Fruit fly (Drosophila melanogaster): ENCODE measurements around the gene ScsbetaA.

The ScsbetaA gene

dm6 chr3R:8960329-8960728 lies 21.8 kb downstream of the ScsbetaA start (continued):
- TF ChIP-seq NC2β (GFP tag; optimal IDR thresholded peaks at IDR 0.05): no peak
- no peak for TF ChIP-seq Myb (GFP tag; optimal IDR thresholded peaks at IDR 0.05)
- no peak for TF ChIP-seq MTF-1 (GFP tag; optimal IDR thresholded peaks at IDR 0.05; ENCODE audit: borderline replicate concordance)
- peak; percentile 62 for TF ChIP-seq Xbp1 (GFP tag; optimal IDR thresholded peaks at IDR 0.05)
- no peak for TF ChIP-seq CG4730 (GFP tag; IDR thresholded peaks at IDR 0.05)
- no peak for TF ChIP-seq hth (optimal IDR thresholded peaks at IDR 0.05)
- peak; percentile 54 for TF ChIP-seq sisA (GFP tag; IDR thresholded peaks at IDR 0.05)
- TF ChIP-seq btn (GFP tag; optimal IDR thresholded peaks at IDR 0.05): no peak
- peak; percentile 41 for TF ChIP-seq CG12155 (GFP tag; optimal IDR thresholded peaks at IDR 0.05)
- peak; percentile 65; the same call in 1 of the 2 replicates for TF ChIP-seq stc (GFP tag; IDR thresholded peaks at IDR 0.05)
- no peak for TF ChIP-seq gro (GFP tag; optimal IDR thresholded peaks at IDR 0.05)
- TF ChIP-seq Dbx (GFP tag; IDR thresholded peaks at IDR 0.05): no peak
- TF ChIP-seq dan (GFP tag; IDR thresholded peaks at IDR 0.05): no peak
- TF ChIP-seq E2f2 (GFP tag; IDR thresholded peaks at IDR 0.05): peak; percentile 28; the same call in 1 of the 2 replicates
- peak; percentile 35 for TF ChIP-seq fd3F (GFP tag; optimal IDR thresholded peaks at IDR 0.05)
- TF ChIP-seq CG31365 (tag; optimal IDR thresholded peaks at IDR 0.05): no peak
- TF ChIP-seq YL-1 (GFP tag; optimal IDR thresholded peaks at IDR 0.05): no peak
- TF ChIP-seq GATAe (GFP tag; conservative IDR thresholded peaks at IDR 0.05): no peak
- TF ChIP-seq CG17186 (GFP tag; optimal IDR thresholded peaks at IDR 0.05): no peak
- TF ChIP-seq Bgb (GFP tag; IDR thresholded peaks at IDR 0.05; ENCODE audit: partially characterized antibody): no peak
- peak; percentile 14 for TF ChIP-seq CG18599 (GFP tag; optimal IDR thresholded peaks at IDR 0.05)
- no peak for TF ChIP-seq Awh (GFP tag; IDR thresholded peaks at IDR 0.05)
- TF ChIP-seq Eip74EF (GFP tag; optimal IDR thresholded peaks at IDR 0.05): peak in 1 of 2 experiments; percentile 67
- no peak for TF ChIP-seq pita (GFP tag; optimal IDR thresholded peaks at IDR 0.05)
- TF ChIP-seq CG4328 (GFP tag; optimal IDR thresholded peaks at IDR 0.05): no peak
- peak; percentile 36 for TF ChIP-seq CG15601 (tag; optimal IDR thresholded peaks at IDR 0.05)
- TF ChIP-seq Doc3 (GFP tag; IDR thresholded peaks at IDR 0.05; ENCODE audit: partially characterized antibody): no peak
- peak; percentile 48 for TF ChIP-seq ewg (GFP tag; optimal IDR thresholded peaks at IDR 0.05)
- TF ChIP-seq Pdp1 (GFP tag; optimal IDR thresholded peaks at IDR 0.05): no peak
- no peak for TF ChIP-seq pnt (GFP tag; optimal IDR thresholded peaks at IDR 0.05)
- TF ChIP-seq Oaz (GFP tag; IDR thresholded peaks at IDR 0.05): no peak
- TF ChIP-seq Gug (GFP tag; IDR thresholded peaks at IDR 0.05): no peak
- TF ChIP-seq mld (GFP tag; IDR thresholded peaks at IDR 0.05; ENCODE audit: partially characterized antibody): no peak
- TF ChIP-seq CG12942 (GFP tag; optimal IDR thresholded peaks at IDR 0.05): peak; percentile 30
- TF ChIP-seq pan (optimal IDR thresholded peaks at IDR 0.05): no peak
- peak in 1 of 2 experiments; percentile 44 for TF ChIP-seq pan (GFP tag; optimal IDR thresholded peaks at IDR 0.05 in 1 of 2, IDR thresholded peaks at IDR 0.05 in 1 of 2)
- no peak for TF ChIP-seq CG10274 (GFP tag; optimal IDR thresholded peaks at IDR 0.05)
- TF ChIP-seq fd96Cb (tag; optimal IDR thresholded peaks at IDR 0.05): peak; percentile 47
- TF ChIP-seq sr (GFP tag; IDR thresholded peaks at IDR 0.05): no peak
- TF ChIP-seq scrt (GFP tag; optimal IDR thresholded peaks at IDR 0.05): peak; percentile 5
- no peak for TF ChIP-seq sob (GFP tag; IDR thresholded peaks at IDR 0.05)
- TF ChIP-seq Xrp1 (GFP tag; IDR thresholded peaks at IDR 0.05): peak; percentile 62; the same call in 1 of the 2 replicates
- no peak for TF ChIP-seq dm (GFP tag; optimal IDR thresholded peaks at IDR 0.05)
- TF ChIP-seq crol (GFP tag; IDR thresholded peaks at IDR 0.05): no peak
- no peak for TF ChIP-seq sima (GFP tag; optimal IDR thresholded peaks at IDR 0.05)
- no peak for TF ChIP-seq Ravus (GFP tag; IDR thresholded peaks at IDR 0.05)
- no peak for TF ChIP-seq CG6765 (GFP tag; optimal IDR thresholded peaks at IDR 0.05)
- TF ChIP-seq Gsc (GFP tag; IDR thresholded peaks at IDR 0.05): no peak
- TF ChIP-seq seq (GFP tag; IDR thresholded peaks at IDR 0.05): peak; percentile 48; the same call in 1 of the 2 replicates
- TF ChIP-seq tgo (GFP tag; IDR thresholded peaks at IDR 0.05): peak; percentile 73; the same call in 2 of the 3 replicates
- TF ChIP-seq Nf-YC (tag; optimal IDR thresholded peaks at IDR 0.05): no peak
- no peak for TF ChIP-seq CG31388 (GFP tag; optimal IDR thresholded peaks at IDR 0.05)
